Worm (Caenorhabditis elegans) whole organism, young adult: ENCODE data around the gene ddr-1.

Source experiments
- B0035.1 ChIP-seq: sonication (generic microtip); optimal IDR thresholded peaks from 2 replicates; lab custom pipeline; 2016; ENCODE audit warnings: missing genetic modification characterization, mild to moderate bottlenecking, missing compliant biosample characterization, missing genotype, missing genetic modification reagents
- B0261.1 ChIP-seq: sonication (generic microtip); optimal IDR thresholded peaks from 2 replicates; lab custom pipeline; 2016; ENCODE audit warnings: mild to moderate bottlenecking, missing genetic modification characterization, moderate library complexity, missing compliant biosample characterization
- B0336.3 ChIP-seq: fragments of 200-800 bp; sonication (Bioruptor generic); IDR thresholded peaks from 2 replicates; pipeline ENCODE4 v1.3.6; 2022; ENCODE audit warnings: missing genetic modification characterization, missing compliant biosample characterization
- C06A6.2 ChIP-seq: fragments of 200-800 bp; sonication (Bioruptor generic); conservative IDR thresholded peaks from 2 replicates; pipeline ENCODE4 v1.3.6; 2022; ENCODE audit warnings: missing genetic modification characterization, missing compliant biosample characterization
- D2030.7 ChIP-seq: fragments of 200-800 bp; sonication (Bioruptor generic); IDR thresholded peaks from 2 replicates; pipeline ENCODE4 v1.3.6; 2022; ENCODE audit warnings: missing genetic modification reagents, missing genetic modification characterization, missing compliant biosample characterization
- F33H1.4 ChIP-seq: fragments of 200-800 bp; sonication (Bioruptor generic); IDR thresholded peaks from 2 replicates; pipeline ENCODE4 v1.3.6; 2022; ENCODE audit warnings: missing genetic modification reagents, missing genetic modification characterization, missing compliant biosample characterization
- F39B2.1 ChIP-seq: fragments of 200-800 bp; sonication (Bioruptor generic); IDR thresholded peaks from 2 replicates; pipeline ENCODE4 v1.3.6; 2022; ENCODE audit warnings: missing genetic modification reagents, missing genetic modification characterization, missing compliant biosample characterization
- F52B5.7 ChIP-seq: sonication (generic microtip); optimal IDR thresholded peaks from 2 replicates; lab custom pipeline; 2016; ENCODE audit warnings: mild to moderate bottlenecking, missing genetic modification characterization, missing compliant biosample characterization
- K11D2.4 ChIP-seq: fragments of 200-800 bp; sonication (Bioruptor generic); IDR thresholded peaks from 2 replicates; pipeline ENCODE4 v1.3.6; 2022; ENCODE audit warnings: missing genetic modification reagents, missing genetic modification characterization, missing compliant biosample characterization
- T26A5.8 ChIP-seq: sonication (generic microtip); optimal IDR thresholded peaks from 2 replicates; lab custom pipeline; 2016; ENCODE audit warnings: missing genetic modification characterization, missing compliant biosample characterization
- Y56A3A.18 ChIP-seq: fragments of 200-800 bp; sonication (Bioruptor generic); IDR thresholded peaks from 2 replicates; pipeline ENCODE4 v1.3.6; 2022; ENCODE audit warnings: missing genetic modification reagents, missing genetic modification characterization, missing compliant biosample characterization
- Y67H2A.10 ChIP-seq: fragments of 200-800 bp; sonication (Bioruptor generic); conservative IDR thresholded peaks from 2 replicates; pipeline ENCODE4 v1.3.6; 2022; ENCODE audit warnings: missing genetic modification reagents, missing genetic modification characterization, missing compliant biosample characterization
- ZK185.1 ChIP-seq: sonication (generic microtip); optimal IDR thresholded peaks from 2 replicates; lab custom pipeline; 2016; ENCODE audit warnings: mild to moderate bottlenecking, missing genetic modification characterization, missing compliant biosample characterization; ENCODE audit not compliant: poor library complexity, severe bottlenecking
- aptf-2 ChIP-seq: fragments of 200-800 bp; sonication (Bioruptor generic); conservative IDR thresholded peaks from 2 replicates; pipeline ENCODE4 v1.3.6; 2022; ENCODE audit warnings: missing genetic modification reagents, missing genetic modification characterization, missing compliant biosample characterization
- attf-3 ChIP-seq: fragments of 200-800 bp; sonication (Bioruptor generic); conservative IDR thresholded peaks from 2 replicates; pipeline ENCODE4 v1.3.6; 2022; ENCODE audit warnings: missing genetic modification reagents, missing genetic modification characterization, missing compliant biosample characterization
- bed-1 ChIP-seq: fragments of 200-800 bp; sonication (Bioruptor generic); IDR thresholded peaks from 2 replicates; pipeline ENCODE4 v1.3.6; 2022; ENCODE audit warnings: missing genetic modification reagents, missing genetic modification characterization, missing compliant biosample characterization
- cebp-1 ChIP-seq, 2 experiments: fragments of 200-800 bp in 1 of 2; sonication (Bioruptor generic) in 1 of 2; sonication (generic microtip) in 1 of 2; IDR thresholded peaks in 1 of 2; optimal IDR thresholded peaks in 1 of 2; 2 replicates each; pipeline versions ENCODE4 v1.3.6 to Lab custom; 2017 to 2022; ENCODE audit warnings: missing compliant biosample characterization in 2 of 2, missing genetic modification characterization in 2 of 2, mild to moderate bottlenecking in 1 of 2, missing genetic modification reagents in 1 of 2, moderate library complexity in 1 of 2
- cebp-2 ChIP-seq: fragments of 200-800 bp; sonication (Bioruptor generic); IDR thresholded peaks from 2 replicates; pipeline ENCODE4 v1.3.6; 2022; ENCODE audit warnings: missing genetic modification characterization, missing compliant biosample characterization
- ceh-58 ChIP-seq: fragments of 200-800 bp; sonication (Bioruptor generic); IDR thresholded peaks from 2 replicates; pipeline ENCODE4 v1.3.6; 2022; ENCODE audit warnings: missing genetic modification characterization, missing compliant biosample characterization
- die-1 ChIP-seq: sonication (generic microtip); optimal IDR thresholded peaks from 2 replicates; lab custom pipeline; 2016; ENCODE audit warnings: missing genotype, mild to moderate bottlenecking, missing genetic modification characterization, missing compliant biosample characterization
- dox-1 ChIP-seq: fragments of 200-800 bp; sonication (Bioruptor generic); IDR thresholded peaks from 2 replicates; pipeline ENCODE4 v1.3.6; 2022; ENCODE audit warnings: missing genetic modification reagents, missing genetic modification characterization, missing compliant biosample characterization
- egl-44 ChIP-seq: fragments of 200-800 bp; sonication (Bioruptor generic); IDR thresholded peaks from 2 replicates; pipeline ENCODE4 v1.3.6; 2022; ENCODE audit warnings: missing genetic modification reagents, missing genetic modification characterization, missing compliant biosample characterization
- egrh-3 ChIP-seq: fragments of 200-800 bp; sonication (Bioruptor generic); IDR thresholded peaks from 2 replicates; pipeline ENCODE4 v1.3.6; 2022; ENCODE audit warnings: missing genetic modification reagents, missing genetic modification characterization, missing compliant biosample characterization
- gei-17 ChIP-seq: fragments of 200-800 bp; sonication (Bioruptor generic); optimal IDR thresholded peaks from 2 replicates; lab custom pipeline; 2018; ENCODE audit warnings: mild to moderate bottlenecking, missing genetic modification characterization, missing compliant biosample characterization
- him-1 ChIP-seq: sonication (generic microtip); optimal IDR thresholded peaks from 2 replicates; lab custom pipeline; 2016; ENCODE audit warnings: missing genotype, missing genetic modification reagents, missing genetic modification characterization, missing compliant biosample characterization
- hmg-1.2 ChIP-seq: fragments of 200-800 bp; sonication (Bioruptor generic); IDR thresholded peaks from 2 replicates; pipeline ENCODE4 v1.3.6; 2022; ENCODE audit warnings: missing genetic modification reagents, missing genetic modification characterization, missing compliant biosample characterization
- hmg-20 ChIP-seq: fragments of 200-800 bp; sonication (Bioruptor generic); IDR thresholded peaks from 2 replicates; pipeline ENCODE4 v1.3.6; 2022; ENCODE audit warnings: missing genetic modification reagents, missing genetic modification characterization, missing compliant biosample characterization
- lin-26 ChIP-seq: fragments of 200-800 bp; sonication (Bioruptor generic); IDR thresholded peaks from 2 replicates; pipeline ENCODE4 v1.3.6; 2022; ENCODE audit warnings: missing genetic modification reagents, missing genetic modification characterization, missing compliant biosample characterization
- lin-40 ChIP-seq: sonication (generic microtip); optimal IDR thresholded peaks from 2 replicates; lab custom pipeline; 2016; ENCODE audit warnings: missing genetic modification characterization, mild to moderate bottlenecking, missing compliant biosample characterization, missing genotype, missing genetic modification reagents
- madf-10 ChIP-seq: sonication (generic microtip); optimal IDR thresholded peaks from 2 replicates; lab custom pipeline; 2016; ENCODE audit warnings: mild to moderate bottlenecking, missing genetic modification characterization, missing compliant biosample characterization
- mel-28 ChIP-seq: sonication (generic microtip); optimal IDR thresholded peaks from 2 replicates; lab custom pipeline; 2016; ENCODE audit warnings: borderline replicate concordance, mild to moderate bottlenecking, missing genetic modification characterization, missing compliant biosample characterization
- nfya-2 ChIP-seq: fragments of 200-800 bp; sonication (Bioruptor generic); IDR thresholded peaks from 2 replicates; pipeline ENCODE4 v1.3.6; 2022; ENCODE audit warnings: missing genetic modification reagents, missing genetic modification characterization, missing compliant biosample characterization
- pbrm-1 ChIP-seq: fragments of 200-800 bp; sonication (Bioruptor generic); IDR thresholded peaks from 2 replicates; pipeline ENCODE4 v1.3.6; 2022; ENCODE audit warnings: missing genetic modification reagents, missing genetic modification characterization, missing compliant biosample characterization
- pha-4 ChIP-seq: fragments of 150-350 bp; sonication (generic microtip); optimal IDR thresholded peaks from 2 replicates; lab custom pipeline; 2014; ENCODE audit warnings: missing biosample characterization, missing genetic modification reagents, missing genetic modification characterization
- rec-8 ChIP-seq, 2 experiments: sonication (generic microtip); optimal IDR thresholded peaks; 2 replicates each; lab custom pipeline; 2016; ENCODE audit warnings: mild to moderate bottlenecking in 2 of 2, missing genetic modification characterization in 2 of 2, missing genetic modification reagents in 2 of 2, missing genotype in 2 of 2, missing biosample characterization in 1 of 2, missing compliant biosample characterization in 1 of 2, moderate library complexity in 1 of 2
- repo-1 ChIP-seq: sonication (generic microtip); optimal IDR thresholded peaks from 2 replicates; lab custom pipeline; 2017; ENCODE audit warnings: mild to moderate bottlenecking, missing genetic modification characterization, missing compliant biosample characterization
- snpc-4 ChIP-seq, 5 experiments: fragments of 150-350 bp in 1 of 5; sonication (generic microtip) in 4 of 5; optimal IDR thresholded peaks; 2 replicates each; lab custom pipeline; 2014 to 2018; ENCODE audit warnings: missing genetic modification characterization in 5 of 5, missing biosample characterization in 3 of 5, antibody characterized with exemption in 2 of 5, mild to moderate bottlenecking in 2 of 5, missing compliant biosample characterization in 2 of 5, missing genotype in 2 of 5, moderate library complexity in 2 of 5, missing genetic modification reagents in 1 of 5
- somi-1 ChIP-seq: fragments of 200-800 bp; sonication (Bioruptor generic); optimal IDR thresholded peaks from 2 replicates; lab custom pipeline; 2018; ENCODE audit warnings: mild to moderate bottlenecking, missing genetic modification characterization, missing compliant biosample characterization
- sptf-2 ChIP-seq: fragments of 200-800 bp; sonication (Bioruptor generic); optimal IDR thresholded peaks from 2 replicates; lab custom pipeline; 2018; ENCODE audit warnings: mild to moderate bottlenecking, missing genetic modification characterization, missing compliant biosample characterization
- tbp1 ChIP-seq: fragments of 200-800 bp; sonication (Bioruptor generic); optimal IDR thresholded peaks from 2 replicates; lab custom pipeline; 2018; ENCODE audit warnings: mild to moderate bottlenecking, missing genetic modification characterization, missing compliant biosample characterization
- tbx-9 ChIP-seq: sonication (generic microtip); optimal IDR thresholded peaks from 2 replicates; lab custom pipeline; 2016; ENCODE audit warnings: borderline replicate concordance, missing genetic modification characterization, inconsistent platforms, missing compliant biosample characterization
- zfh-2 ChIP-seq: fragments of 200-800 bp; sonication (Bioruptor generic); conservative IDR thresholded peaks from 2 replicates; pipeline ENCODE4 v1.3.6; 2022; ENCODE audit warnings: missing genetic modification reagents, missing genetic modification characterization, missing compliant biosample characterization
- ztf-18 ChIP-seq: sonication (generic microtip); optimal IDR thresholded peaks from 2 replicates; lab custom pipeline; 2016; ENCODE audit warnings: missing genotype, mild to moderate bottlenecking, missing genetic modification characterization, missing compliant biosample characterization
- ztf-22 ChIP-seq: fragments of 200-800 bp; sonication (Bioruptor generic); optimal IDR thresholded peaks from 2 replicates; lab custom pipeline; 2018; ENCODE audit warnings: mild to moderate bottlenecking, missing genetic modification characterization, moderate library complexity, missing compliant biosample characterization
- ztf-25 ChIP-seq: fragments of 200-800 bp; sonication (Bioruptor generic); IDR thresholded peaks from 2 replicates; pipeline ENCODE4 v1.3.6; 2022; ENCODE audit warnings: missing genetic modification reagents, missing genetic modification characterization, missing compliant biosample characterization
- ztf-28 ChIP-seq: fragments of 200-800 bp; sonication (Bioruptor generic); IDR thresholded peaks from 2 replicates; pipeline ENCODE4 v1.3.6; 2022; ENCODE audit warnings: missing genetic modification reagents, missing genetic modification characterization, missing compliant biosample characterization

ddr-1 gene

ce11 chrX:5485284-5485927 lies 24.4 kb downstream of the ddr-1 start (continued):
- TF ChIP-seq him-1 (tag; lab: Kevin White, UChicago) = peak; percentile 68
- TF ChIP-seq pha-4 (tag; lab: Kevin White, UChicago) = no peak
- no peak for TF ChIP-seq F33H1.4 (GFP tag; lab: Robert Waterston, UW)
- TF ChIP-seq madf-10 (tag; lab: Kevin White, UChicago) = no peak
- no peak for TF ChIP-seq K11D2.4 (GFP tag; lab: Robert Waterston, UW)
- peak; percentile 73 for TF ChIP-seq die-1 (tag; lab: Kevin White, UChicago)
- no peak for TF ChIP-seq aptf-2 (GFP tag; lab: Robert Waterston, UW)
- TF ChIP-seq F52B5.7 (tag; lab: Kevin White, UChicago) = no peak
- peak in 1 of 2 experiments; percentile 13 for TF ChIP-seq rec-8 (tag; optimal IDR thresholded peaks at IDR 0.05; lab: Kevin White, UChicago)
- TF ChIP-seq B0035.1 (tag; lab: Kevin White, UChicago) = no peak
- TF ChIP-seq egrh-3 (GFP tag; lab: Robert Waterston, UW) = no peak
- TF ChIP-seq mel-28 (tag; lab: Kevin White, UChicago) = no peak
- TF ChIP-seq ztf-28 = no peak
- no peak for TF ChIP-seq attf-3 (GFP tag; lab: Robert Waterston, UW)
- peak; percentile 73; the same call in 1 of the 2 replicates for TF ChIP-seq D2030.7 (GFP tag; lab: Robert Waterston, UW)
- no peak for TF ChIP-seq bed-1 (GFP tag; lab: Robert Waterston, UW)
- no peak for TF ChIP-seq cebp-1 (GFP tag; IDR thresholded peaks at IDR 0.05; lab: Robert Waterston, UW)
- TF ChIP-seq cebp-1 (tag; optimal IDR thresholded peaks at IDR 0.05; lab: Kevin White, UChicago) = peak; percentile 33
- TF ChIP-seq somi-1 (GFP tag; lab: Kevin White, UChicago) = no peak
- TF ChIP-seq B0336.3 = no peak
- no peak for TF ChIP-seq T26A5.8
- no peak for TF ChIP-seq ceh-58 (GFP tag; lab: Robert Waterston, UW)
- no peak for TF ChIP-seq egl-44 (GFP tag; lab: Robert Waterston, UW)
- TF ChIP-seq F39B2.1 = no peak
- no peak for TF ChIP-seq sptf-2 (GFP tag; lab: Kevin White, UChicago)
- no peak for TF ChIP-seq C06A6.2 (GFP tag; lab: Robert Waterston, UW)
- peak; percentile 15 for TF ChIP-seq snpc-4 (GFP tag; optimal IDR thresholded peaks at IDR 0.05; lab: Kevin White, UChicago)
- TF ChIP-seq snpc-4 (tag; optimal IDR thresholded peaks at IDR 0.05; lab: Kevin White, UChicago) = peak in 3 of 4 experiments; percentile 5 to 56 (median 6)
- no peak for TF ChIP-seq nfya-2 (GFP tag; lab: Robert Waterston, UW)
- TF ChIP-seq pbrm-1 (GFP tag; lab: Robert Waterston, UW) = peak; percentile 53
- TF ChIP-seq B0261.1 (tag; lab: Kevin White, UChicago) = peak; percentile 78
- TF ChIP-seq dox-1 (GFP tag; lab: Robert Waterston, UW) = peak; percentile 62
- TF ChIP-seq hmg-1.2 (GFP tag; lab: Robert Waterston, UW) = peak; percentile 41; the same call in 1 of the 2 replicates
- TF ChIP-seq zfh-2 (GFP tag; lab: Robert Waterston, UW) = no peak
- no peak for TF ChIP-seq ztf-22
- TF ChIP-seq Y67H2A.10 (GFP tag; lab: Robert Waterston, UW) = no peak
- 0 out of 2 replicates have a peak, but pooled peaks have one; percentile 28 for TF ChIP-seq ztf-25 (GFP tag; lab: Robert Waterston, UW)
- 0 out of 2 replicates have a peak, but pooled peaks have one; percentile 22 for TF ChIP-seq Y56A3A.18
- TF ChIP-seq tbx-9 = no peak
- peak; percentile 83 for TF ChIP-seq lin-26
- TF ChIP-seq ztf-18 = peak; percentile 54
- TF ChIP-seq gei-17 (GFP tag; lab: Kevin White, UChicago) = no peak
- no peak for TF ChIP-seq repo-1 (tag; lab: Kevin White, UChicago)
- peak; percentile 85 for TF ChIP-seq tbp1 (GFP tag; lab: Kevin White, UChicago)
- TF ChIP-seq ZK185.1 (tag; lab: Kevin White, UChicago) = peak; percentile 36
- TF ChIP-seq cebp-2 (GFP tag; lab: Robert Waterston, UW) = no peak
- TF ChIP-seq hmg-20 (GFP tag; lab: Robert Waterston, UW) = no peak
- no peak for TF ChIP-seq lin-40 (tag; lab: Kevin White, UChicago)
